Worm (Caenorhabditis elegans) whole organism, mixed stage, embryonic: ENCODE data around the gene C36E6.8.

Experiments
- M03D4.4 ChIP-seq: sonication (generic microtip); optimal IDR thresholded peaks from 2 replicates; lab custom pipeline; 2017; ENCODE audit warnings: mild to moderate bottlenecking, missing genetic modification characterization, missing compliant biosample characterization
- blmp-1 ChIP-seq: fragments of 150-350 bp; optimal IDR thresholded peaks from 2 replicates; lab custom pipeline; 2014; ENCODE audit warnings: missing biosample characterization, missing genetic modification characterization
- ceh-39 ChIP-seq: fragments of 150-350 bp; optimal IDR thresholded peaks from 2 replicates; lab custom pipeline; 2014; ENCODE audit warnings: missing biosample characterization, missing genetic modification characterization
- ceh-43 ChIP-seq: fragments of 200-800 bp; sonication (Bioruptor generic); optimal IDR thresholded peaks from 2 replicates; lab custom pipeline; 2018; ENCODE audit warnings: mild to moderate bottlenecking, missing genetic modification characterization, moderate library complexity, missing compliant biosample characterization
- ceh-83 ChIP-seq: fragments of 200-800 bp; sonication (Bioruptor generic); optimal IDR thresholded peaks from 2 replicates; lab custom pipeline; 2018; ENCODE audit warnings: mild to moderate bottlenecking, missing genetic modification characterization, missing compliant biosample characterization
- ces-1 ChIP-seq: fragments of 150-350 bp; optimal IDR thresholded peaks from 2 replicates; lab custom pipeline; 2014; ENCODE audit warnings: missing biosample characterization, missing genetic modification reagents, missing genetic modification characterization
- drap-1 ChIP-seq: fragments of 200-800 bp; sonication (Bioruptor generic); optimal IDR thresholded peaks from 3 replicates; lab custom pipeline; 2018; ENCODE audit warnings: mild to moderate bottlenecking, missing genetic modification characterization, missing compliant biosample characterization
- elt-1 ChIP-seq: sonication (generic microtip); optimal IDR thresholded peaks from 2 replicates; lab custom pipeline; 2017; ENCODE audit warnings: missing genetic modification characterization, mild to moderate bottlenecking, missing compliant biosample characterization, antibody characterized with exemption, moderate library complexity, borderline replicate concordance; ENCODE audit not compliant: insufficient read depth
- elt-3 ChIP-seq: fragments of 150-350 bp; optimal IDR thresholded peaks from 2 replicates; lab custom pipeline; 2014; ENCODE audit warnings: missing biosample characterization, missing genetic modification characterization
- flh-1 ChIP-seq: fragments of 200-800 bp; sonication (Bioruptor generic); optimal IDR thresholded peaks from 2 replicates; lab custom pipeline; 2018; ENCODE audit warnings: mild to moderate bottlenecking, missing genetic modification characterization, moderate library complexity, missing compliant biosample characterization
- ham-2 ChIP-seq: fragments of 200-800 bp; sonication (Bioruptor generic); optimal IDR thresholded peaks from 2 replicates; lab custom pipeline; 2018; ENCODE audit warnings: mild to moderate bottlenecking, missing genetic modification characterization, missing compliant biosample characterization
- hlh-1 ChIP-seq: fragments of 150-350 bp; optimal IDR thresholded peaks from 2 replicates; lab custom pipeline; 2014; ENCODE audit warnings: missing biosample characterization, missing genetic modification reagents, missing genetic modification characterization
- lin-13 ChIP-seq: fragments of 150-350 bp; optimal IDR thresholded peaks from 2 replicates; lab custom pipeline; 2014; ENCODE audit warnings: missing biosample characterization, missing genetic modification characterization
- lin-32 ChIP-seq: fragments of 200-800 bp; sonication (Bioruptor generic); optimal IDR thresholded peaks from 2 replicates; lab custom pipeline; 2018; ENCODE audit warnings: mild to moderate bottlenecking, missing genetic modification characterization, missing compliant biosample characterization
- lsy-2 ChIP-seq: fragments of 150-350 bp; optimal IDR thresholded peaks from 2 replicates; lab custom pipeline; 2014; ENCODE audit warnings: missing biosample characterization, missing genetic modification characterization
- mab-5 ChIP-seq: fragments of 150-350 bp; optimal IDR thresholded peaks from 2 replicates; lab custom pipeline; 2014; ENCODE audit warnings: missing biosample characterization, missing genetic modification characterization
- mep-1 ChIP-seq: fragments of 150-350 bp; optimal IDR thresholded peaks from 2 replicates; lab custom pipeline; 2017; ENCODE audit warnings: missing biosample characterization, missing genetic modification reagents, missing genetic modification characterization, inconsistent platforms
- mls-2 ChIP-seq: sonication (generic microtip); optimal IDR thresholded peaks from 2 replicates; lab custom pipeline; 2016; ENCODE audit warnings: mild to moderate bottlenecking, missing genetic modification characterization, moderate library complexity, missing compliant biosample characterization
- nhr-12 ChIP-seq: fragments of 150-350 bp; optimal IDR thresholded peaks from 2 replicates; lab custom pipeline; 2014; ENCODE audit warnings: missing biosample characterization, missing genetic modification characterization
- nhr-2 ChIP-seq: fragments of 150-350 bp; optimal IDR thresholded peaks from 2 replicates; lab custom pipeline; 2014; ENCODE audit warnings: missing biosample characterization, missing genetic modification characterization
- nhr-237 ChIP-seq: fragments of 150-350 bp; optimal IDR thresholded peaks from 2 replicates; lab custom pipeline; 2014; ENCODE audit warnings: missing biosample characterization, missing genetic modification characterization
- nhr-28 ChIP-seq: fragments of 150-350 bp; optimal IDR thresholded peaks from 2 replicates; lab custom pipeline; 2014; ENCODE audit warnings: missing biosample characterization, missing genetic modification characterization
- nhr-76 ChIP-seq: sonication (generic microtip); optimal IDR thresholded peaks from 2 replicates; lab custom pipeline; 2017; ENCODE audit warnings: missing biosample characterization, missing genetic modification characterization
- pha-4 ChIP-seq: fragments of 150-350 bp; optimal IDR thresholded peaks from 2 replicates; lab custom pipeline; 2018; ENCODE audit warnings: missing biosample characterization, missing genetic modification reagents, missing genetic modification characterization
- sem-2 ChIP-seq: fragments of 200-800 bp; sonication (Bioruptor generic); optimal IDR thresholded peaks from 2 replicates; lab custom pipeline; 2018; ENCODE audit warnings: mild to moderate bottlenecking, missing genetic modification characterization, missing compliant biosample characterization
- snpc-4 ChIP-seq: fragments of 150-350 bp; optimal IDR thresholded peaks from 2 replicates; lab custom pipeline; 2014; ENCODE audit warnings: missing biosample characterization, missing genetic modification characterization
- sptf-1 ChIP-seq: sonication (generic microtip); optimal IDR thresholded peaks from 2 replicates; lab custom pipeline; 2017; ENCODE audit warnings: mild to moderate bottlenecking, missing genetic modification characterization, moderate library complexity, missing compliant biosample characterization
- unc-120 ChIP-seq: sonication (generic microtip); optimal IDR thresholded peaks from 2 replicates; lab custom pipeline; 2017; ENCODE audit warnings: missing genetic modification characterization, missing compliant biosample characterization; ENCODE audit not compliant: poor library complexity, severe bottlenecking
- unc-39 ChIP-seq: fragments of 150-350 bp; optimal IDR thresholded peaks from 2 replicates; lab custom pipeline; 2014; ENCODE audit warnings: missing biosample characterization, missing genetic modification characterization
- unc-62 ChIP-seq: fragments of 150-350 bp; optimal IDR thresholded peaks from 2 replicates; lab custom pipeline; 2014; ENCODE audit warnings: missing biosample characterization, missing genetic modification reagents, missing genetic modification characterization
- zip-8 ChIP-seq: fragments of 150-350 bp; optimal IDR thresholded peaks from 2 replicates; lab custom pipeline; 2014; ENCODE audit warnings: missing biosample characterization, missing genetic modification characterization
- ztf-11 ChIP-seq: fragments of 150-350 bp; optimal IDR thresholded peaks from 2 replicates; lab custom pipeline; 2014; ENCODE audit warnings: missing biosample characterization, missing genetic modification characterization

Gene C36E6.8

DNA sequence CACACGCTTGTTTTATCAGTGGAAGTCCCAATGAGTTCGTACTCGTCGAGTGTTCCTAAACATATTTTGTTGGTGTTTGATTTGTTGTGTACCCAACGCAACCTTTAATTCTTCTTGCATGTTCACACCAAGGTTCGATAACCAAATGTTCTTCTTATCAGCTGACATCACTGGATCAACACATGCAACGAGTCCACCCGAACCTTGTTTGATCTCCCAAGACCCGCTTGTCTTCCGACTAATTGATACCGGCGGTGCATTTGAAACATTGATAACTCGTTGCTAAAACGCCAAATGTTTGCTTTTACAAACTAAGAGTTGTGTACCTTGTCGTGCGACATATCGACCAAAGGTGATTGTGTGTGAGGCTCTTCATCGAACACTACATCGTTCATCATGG, 33.2 kb downstream of the C36E6.8 start:
- TF ChIP-seq nhr-76 (no peak), ham-2 (GFP tag; lab: Kevin White, UChicago) (no peak), lin-13 (tag; lab: Kevin White, UChicago) (no peak), elt-1 (tag; lab: Kevin White, UChicago) (no peak), unc-62 (GFP tag; lab: Kevin White, UChicago) (no peak), zip-8 (tag; lab: Kevin White, UChicago) (no peak), elt-3 (tag; lab: Kevin White, UChicago) (no peak), nhr-28 (tag; lab: Kevin White, UChicago) (no peak)

DNA sequence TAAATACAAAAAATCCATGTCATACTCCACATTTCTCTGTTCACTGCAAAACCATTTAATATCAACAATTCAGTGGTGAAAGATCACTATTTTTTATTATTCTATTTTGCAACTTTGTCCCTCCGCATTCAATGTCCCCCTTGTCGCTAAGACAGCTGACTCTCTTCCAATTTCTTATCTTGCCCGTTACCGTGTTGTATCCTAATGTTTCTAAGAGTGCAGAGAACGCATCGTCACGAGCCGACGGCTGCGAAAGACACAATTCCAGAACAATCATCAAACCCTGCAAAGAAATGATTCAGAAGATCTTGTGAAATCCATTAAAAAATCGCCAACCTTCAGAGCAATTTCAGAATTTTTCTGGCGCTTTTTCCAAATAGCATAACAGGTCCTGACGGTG, 34.4 kb downstream of the C36E6.8 start:
- TF ChIP-seq nhr-237 (no peak), hlh-1 (tag; lab: Kevin White, UChicago) (peak; percentile 76)

DNA sequence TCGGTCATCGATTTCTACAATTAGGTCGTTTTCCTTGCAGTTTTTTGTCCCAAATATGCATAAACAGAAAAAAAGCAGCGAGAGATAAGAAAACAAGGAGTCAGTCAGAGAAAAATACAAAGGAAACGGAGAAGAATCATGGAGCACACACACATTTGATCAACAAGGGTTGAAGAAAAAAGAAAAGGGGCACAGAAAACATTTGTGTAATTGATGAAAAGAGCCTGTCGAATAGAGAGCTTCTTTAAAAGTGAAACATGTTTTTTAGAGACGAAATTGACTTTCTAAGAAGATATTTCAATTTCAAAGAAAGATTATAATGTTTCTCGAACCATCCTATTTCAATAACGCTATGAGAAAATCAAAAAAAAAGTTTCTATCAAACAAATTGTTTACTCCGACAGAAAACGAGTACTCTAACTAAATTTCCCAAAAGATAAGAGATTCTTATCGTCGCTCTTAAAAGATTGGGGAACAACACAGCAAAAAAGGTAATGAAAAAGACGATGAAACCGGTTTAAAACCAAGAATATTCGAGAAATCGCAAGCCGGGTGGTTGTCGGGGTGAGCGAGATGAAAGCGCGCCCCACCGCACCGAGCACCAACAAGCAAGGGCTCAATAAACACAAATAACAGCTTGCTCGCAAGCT, 36.2 kb downstream of the C36E6.8 start, which contains the start of gene tps-1:
tps-1 (minus strand) TSS at position 14 of the 650 bp plus-strand sequence.
- TF ChIP-seq snpc-4 (tag; lab: Kevin White, UChicago) (no peak), elt-1 (tag; lab: Kevin White, UChicago) (no peak), zip-8 (tag; lab: Kevin White, UChicago) (no peak), flh-1 (no peak), nhr-12 (tag; lab: Kevin White, UChicago) (no peak), lsy-2 (tag; lab: Kevin White, UChicago) (no peak), elt-3 (tag; lab: Kevin White, UChicago) (no peak), ces-1 (GFP tag; lab: Kevin White, UChicago) (no peak), mab-5 (tag; lab: Kevin White, UChicago) (no peak), nhr-28 (tag; lab: Kevin White, UChicago) (no peak)

DNA sequence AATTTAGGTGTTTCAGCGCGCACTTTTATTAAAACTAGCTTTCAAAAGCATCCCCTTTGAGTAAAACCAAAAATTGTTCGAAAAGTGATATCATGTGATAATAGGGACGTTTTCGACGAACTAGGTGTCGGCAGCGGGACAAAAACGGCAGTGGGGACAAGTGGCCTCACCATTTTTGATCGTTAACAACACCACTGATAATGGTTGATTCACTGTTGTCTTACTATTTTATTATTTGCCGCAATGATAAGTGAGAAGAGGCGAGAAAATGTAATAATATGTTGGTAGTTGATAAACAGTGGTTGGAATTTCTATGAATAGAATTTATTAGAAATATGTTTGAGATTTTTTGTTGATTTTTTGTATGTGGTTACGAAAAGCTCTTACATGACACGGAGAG, 37.5 kb downstream of the C36E6.8 start:
- no peak for TF ChIP-seq elt-3 (tag; lab: Kevin White, UChicago)
- no peak for TF ChIP-seq snpc-4 (tag; lab: Kevin White, UChicago)
- no peak for TF ChIP-seq drap-1 (GFP tag; lab: Kevin White, UChicago)
- no peak for TF ChIP-seq nhr-28 (tag; lab: Kevin White, UChicago)

DNA sequence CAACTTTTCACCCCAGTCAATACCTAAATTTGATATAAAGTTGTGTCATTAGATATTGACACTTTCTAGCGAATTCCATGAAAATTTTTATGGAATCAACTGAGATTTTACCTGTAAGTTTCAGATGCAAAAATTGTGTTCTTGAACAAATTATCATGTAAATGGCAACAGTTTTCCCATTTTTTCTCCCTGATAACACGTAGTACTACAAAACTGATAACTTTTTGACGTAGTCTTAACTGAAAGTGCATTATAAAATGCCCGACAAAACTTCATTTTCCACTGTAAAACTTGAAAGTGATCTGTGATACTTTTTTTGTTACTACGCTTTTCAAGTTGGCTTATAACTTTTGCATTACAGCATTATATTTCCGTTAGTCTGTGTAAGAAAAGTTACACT, 40.2 kb downstream of the C36E6.8 start:
- TF ChIP-seq ceh-43 (GFP tag; lab: Kevin White, UChicago) = no peak
- no peak for TF ChIP-seq lin-32
- TF ChIP-seq ztf-11 = no peak
- no peak for TF ChIP-seq drap-1 (GFP tag; lab: Kevin White, UChicago)
- no peak for TF ChIP-seq ham-2 (GFP tag; lab: Kevin White, UChicago)
- no peak for TF ChIP-seq nhr-2 (tag; lab: Kevin White, UChicago)
- TF ChIP-seq elt-1 (tag; lab: Kevin White, UChicago) = no peak
- no peak for TF ChIP-seq ces-1 (GFP tag; lab: Kevin White, UChicago)
- TF ChIP-seq mep-1 (tag; lab: Kevin White, UChicago) = no peak
- TF ChIP-seq snpc-4 (tag; lab: Kevin White, UChicago) = no peak
- TF ChIP-seq sem-2 = no peak
- TF ChIP-seq lin-13 (tag; lab: Kevin White, UChicago) = no peak
- TF ChIP-seq M03D4.4 = no peak
- TF ChIP-seq hlh-1 (tag; lab: Kevin White, UChicago) = no peak
- TF ChIP-seq nhr-28 (tag; lab: Kevin White, UChicago) = no peak

DNA sequence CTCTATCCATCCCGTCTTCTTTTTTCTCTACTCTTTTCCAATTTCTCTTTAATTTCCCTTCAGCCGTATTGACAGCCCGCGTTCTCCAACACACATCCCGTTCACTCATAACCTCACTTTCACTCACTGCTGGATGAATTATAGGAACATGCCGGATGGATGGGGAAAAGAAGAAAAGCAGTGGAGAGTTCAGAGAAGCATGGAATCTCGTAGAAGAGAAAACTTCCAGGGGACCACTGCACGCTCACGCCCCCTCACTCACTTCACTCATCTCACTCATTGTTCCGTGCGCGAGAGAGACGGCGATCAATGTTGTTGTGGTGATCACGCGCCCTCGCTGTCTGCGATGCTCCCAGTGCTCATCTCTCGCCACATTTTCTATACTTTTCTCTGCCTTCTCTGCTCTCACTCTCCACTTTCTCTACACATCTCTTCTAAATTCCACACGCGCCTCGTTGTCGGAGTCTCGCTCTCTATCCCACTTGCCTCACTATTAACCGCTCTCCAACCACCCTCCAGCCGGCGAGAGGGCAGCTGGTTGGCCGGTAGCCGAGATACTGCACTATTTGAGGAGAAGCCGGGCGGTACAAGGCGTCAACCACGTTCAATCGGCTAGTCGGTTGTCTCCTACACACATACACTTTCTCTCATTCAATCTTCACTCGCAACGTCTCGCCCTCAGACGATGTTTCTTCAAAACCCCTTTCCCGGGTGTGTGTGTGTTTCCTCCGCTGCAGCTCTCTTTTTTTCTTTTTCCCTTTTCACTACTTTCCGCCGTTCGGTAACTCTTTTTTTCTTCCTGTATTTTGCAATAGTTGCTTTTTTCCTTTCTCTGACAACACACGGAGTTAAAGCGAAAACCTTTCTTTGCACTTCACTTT, 41.4 kb downstream of the C36E6.8 start:
- no peak for TF ChIP-seq M03D4.4
- TF ChIP-seq unc-120 (tag; lab: Kevin White, UChicago) = peak; percentile 92
- no peak for TF ChIP-seq nhr-28 (tag; lab: Kevin White, UChicago)
- peak; percentile 60 for TF ChIP-seq unc-39 (tag; lab: Kevin White, UChicago)
- TF ChIP-seq drap-1 (GFP tag; lab: Kevin White, UChicago) = peak; percentile 73
- TF ChIP-seq ces-1 (GFP tag; lab: Kevin White, UChicago) = peak; percentile 90
- TF ChIP-seq ham-2 (GFP tag; lab: Kevin White, UChicago) = peak; percentile 99
- peak; percentile 40 for TF ChIP-seq ceh-83 (GFP tag; lab: Kevin White, UChicago)
- peak; percentile 27 for TF ChIP-seq mep-1 (tag; lab: Kevin White, UChicago)
- TF ChIP-seq hlh-1 (tag; lab: Kevin White, UChicago) = peak; percentile 67
- TF ChIP-seq pha-4 (tag; lab: Kevin White, UChicago) = peak; percentile 52
- TF ChIP-seq sptf-1 (tag; lab: Kevin White, UChicago) = peak; percentile 75
- TF ChIP-seq flh-1 = no peak
- TF ChIP-seq unc-62 (GFP tag; lab: Kevin White, UChicago) = peak; percentile 94
- no peak for TF ChIP-seq nhr-12 (tag; lab: Kevin White, UChicago)
- TF ChIP-seq elt-1 (tag; lab: Kevin White, UChicago) = no peak
- peak; percentile 70 for TF ChIP-seq nhr-237
- peak; percentile 14 for TF ChIP-seq ceh-43 (GFP tag; lab: Kevin White, UChicago)
- no peak for TF ChIP-seq zip-8 (tag; lab: Kevin White, UChicago)
- no peak for TF ChIP-seq nhr-76
- TF ChIP-seq lin-32 = peak; percentile 66
- TF ChIP-seq lin-13 (tag; lab: Kevin White, UChicago) = no peak
- TF ChIP-seq nhr-2 (tag; lab: Kevin White, UChicago) = peak; percentile 10
- peak; percentile 58 for TF ChIP-seq mab-5 (tag; lab: Kevin White, UChicago)
- TF ChIP-seq ceh-39 (tag; lab: Kevin White, UChicago) = no peak
- no peak for TF ChIP-seq lsy-2 (tag; lab: Kevin White, UChicago)
- TF ChIP-seq blmp-1 = peak; percentile 88
- peak; percentile 94 for TF ChIP-seq mls-2 (tag; lab: Kevin White, UChicago)
